Worm (Caenorhabditis elegans): ENCODE measurements around the gene srv-12.

DNA sequence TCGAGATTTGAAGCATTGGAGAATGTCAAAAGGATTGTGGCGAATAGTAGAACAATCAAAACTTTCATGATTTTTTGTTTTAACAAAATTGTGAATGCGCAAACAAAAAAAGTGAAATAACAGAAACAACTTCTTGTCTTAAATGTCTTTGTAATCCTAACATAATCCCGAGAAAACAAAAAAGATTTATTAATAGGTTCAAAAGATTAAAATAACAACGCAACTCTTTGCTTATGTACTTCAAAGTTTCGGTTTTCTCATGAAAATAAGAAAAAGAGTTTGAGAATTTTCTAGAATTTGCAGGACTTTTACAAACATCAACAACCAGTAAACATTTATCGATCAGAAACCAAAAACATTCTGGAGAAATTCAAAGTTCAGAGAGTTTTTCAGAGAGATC is 36.3 kb upstream of the srv-12 start, which contains the start of gene ttr-39:
- TF ChIP-seq lin-15B (tag; optimal IDR thresholded peaks at IDR 0.05) (no peak), nhr-28 (tag; optimal IDR thresholded peaks at IDR 0.05) (no peak), ztf-11 (tag; optimal IDR thresholded peaks at IDR 0.05) (no peak), nhr-11 (tag; optimal IDR thresholded peaks at IDR 0.05) (no peak), pqm-1 (tag; optimal IDR thresholded peaks at IDR 0.05) (no peak), nhr-67 (tag; optimal IDR thresholded peaks at IDR 0.05) (no peak), lin-39 (tag; optimal IDR thresholded peaks at IDR 0.05) (no peak), R02D3.7 (tag; optimal IDR thresholded peaks at IDR 0.05) (no peak), mml-1 (tag; optimal IDR thresholded peaks at IDR 0.05) (no peak), nfya-1 (tag; optimal IDR thresholded peaks at IDR 0.05; ENCODE audit: insufficient read depth) (no peak), elt-3 (tag; optimal IDR thresholded peaks at IDR 0.05) (no peak), nhr-12 (tag; optimal IDR thresholded peaks at IDR 0.05) (no peak)

All from whole organism, L3 larva.